Fruit fly (Drosophila melanogaster): ENCODE measurements around the gene brwl.

The brwl gene

DNA sequence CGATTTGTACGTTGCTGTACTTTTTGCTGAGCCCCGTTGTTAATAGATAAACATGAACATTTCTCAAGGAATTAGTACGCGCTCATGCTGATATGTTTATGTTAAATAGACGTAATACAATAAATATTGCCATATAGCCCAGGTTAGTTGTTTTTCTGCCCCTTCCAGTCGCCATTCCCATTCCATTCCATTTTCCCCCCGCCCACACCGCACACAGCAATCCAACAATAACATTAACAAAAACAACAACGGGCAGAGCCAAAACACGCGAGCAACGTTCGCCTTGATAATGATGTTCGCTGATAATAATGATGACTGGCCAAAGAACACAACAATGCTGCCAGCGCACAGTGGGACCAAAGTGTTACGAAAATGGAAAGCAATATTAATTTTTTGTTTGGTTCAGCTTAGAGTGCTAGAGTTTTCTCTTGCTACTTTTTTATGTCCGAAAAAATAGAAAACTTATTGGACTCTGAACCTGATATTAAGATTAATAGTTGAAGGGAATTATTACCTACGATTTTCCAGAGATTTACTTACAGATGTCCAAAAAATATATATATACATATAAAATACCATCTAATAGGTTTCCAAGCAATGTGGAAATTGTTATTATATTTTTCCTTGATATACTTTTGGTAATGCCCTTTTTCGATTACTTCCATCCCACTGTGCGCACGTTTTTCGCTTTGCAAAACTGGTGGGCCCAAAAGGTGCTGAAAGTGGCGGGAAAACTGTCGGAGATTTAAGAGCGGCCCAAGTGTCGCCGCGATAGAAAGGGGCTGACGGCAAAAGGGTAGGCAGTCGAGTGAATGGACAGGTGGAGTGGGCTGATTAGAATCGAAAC, 1.1 kb downstream of the brwl start (continued):
- TF ChIP-seq Hand (GFP tag; optimal IDR thresholded peaks at IDR 0.05), result peak; percentile 96
- no peak; the same call in 1 of the 2 replicates for TF ChIP-seq unc-4 (GFP tag; IDR thresholded peaks at IDR 0.05; ENCODE audit: partially characterized antibody)
- TF ChIP-seq dan (GFP tag; IDR thresholded peaks at IDR 0.05), result peak; percentile 16; the same call in 1 of the 2 replicates
- TF ChIP-seq CG33213 (GFP tag; optimal IDR thresholded peaks at IDR 0.05), result peak; percentile 70
- TF ChIP-seq Kr (GFP tag; optimal IDR thresholded peaks at IDR 0.05), result peak; percentile 85
- peak; percentile 93 to 97 for TF ChIP-seq bsh (GFP tag; optimal IDR thresholded peaks at IDR 0.05)
- peak; percentile 82 for TF ChIP-seq B-H1 (GFP tag; IDR thresholded peaks at IDR 0.05)
- TF ChIP-seq Meics (GFP tag; optimal IDR thresholded peaks at IDR 0.05), result peak; percentile 98
- TF ChIP-seq CG7357 (GFP tag; IDR thresholded peaks at IDR 0.05), result peak; percentile 83
- no peak for TF ChIP-seq Sin3A (optimal IDR thresholded peaks at IDR 0.05)
- TF ChIP-seq pnt (GFP tag; optimal IDR thresholded peaks at IDR 0.05), result peak; percentile 58
- TF ChIP-seq GATAe (GFP tag; conservative IDR thresholded peaks at IDR 0.05), result peak; percentile 48; the same call in 1 of the 2 replicates
- TF ChIP-seq sens (GFP tag), result peak; percentile 96
- peak; percentile 96 for TF ChIP-seq Sox102F (GFP tag; optimal IDR thresholded peaks at IDR 0.05)
- peak; percentile 42 for TF ChIP-seq kni (GFP tag; optimal IDR thresholded peaks at IDR 0.05)
- peak; percentile 68 for TF ChIP-seq CG14667 (GFP tag; IDR thresholded peaks at IDR 0.05)
- peak; percentile 91 for TF ChIP-seq HLH3B (GFP tag; IDR thresholded peaks at IDR 0.05)
- TF ChIP-seq CkIIα-i1 (GFP tag; IDR thresholded peaks at IDR 0.05), result peak; percentile 48; the same call in 1 of the 2 replicates
- TF ChIP-seq tgo (GFP tag; IDR thresholded peaks at IDR 0.05), result peak; percentile 92
- peak; percentile 99 for TF ChIP-seq CG9727 (GFP tag; optimal IDR thresholded peaks at IDR 0.05)
- peak; percentile 95 for TF ChIP-seq sqz (GFP tag; optimal IDR thresholded peaks at IDR 0.05)
- TF ChIP-seq cg (GFP tag; optimal IDR thresholded peaks at IDR 0.05), result no peak
- TF ChIP-seq CG12104 (GFP tag; optimal IDR thresholded peaks at IDR 0.05), result peak; percentile 97
- peak; percentile 67 for TF ChIP-seq MBD-R2 (GFP tag; IDR thresholded peaks at IDR 0.05)
- TF ChIP-seq psq (GFP tag; optimal IDR thresholded peaks at IDR 0.05), result peak; percentile 89
- TF ChIP-seq Pdp1 (GFP tag; optimal IDR thresholded peaks at IDR 0.05), result peak; percentile 77 to 87
- TF ChIP-seq D (optimal IDR thresholded peaks at IDR 0.05), result no peak
- TF ChIP-seq D (GFP tag; optimal IDR thresholded peaks at IDR 0.05), result peak; percentile 96
- peak; percentile 27 for TF ChIP-seq Dp (GFP tag; optimal IDR thresholded peaks at IDR 0.05)
- TF ChIP-seq crp (GFP tag; optimal IDR thresholded peaks at IDR 0.05), result peak; percentile 9 to 64
- peak; percentile 97 for TF ChIP-seq CG4424 (GFP tag; optimal IDR thresholded peaks at IDR 0.05)
- peak; percentile 93 for TF ChIP-seq CG7372 (GFP tag; IDR thresholded peaks at IDR 0.05)
- TF ChIP-seq br (optimal IDR thresholded peaks at IDR 0.05), result no peak
- TF ChIP-seq maf-S (GFP tag; optimal IDR thresholded peaks at IDR 0.05), result peak; percentile 58
- peak; percentile 81 for TF ChIP-seq CG10431 (GFP tag; optimal IDR thresholded peaks at IDR 0.05)
- TF ChIP-seq CG12155 (GFP tag; optimal IDR thresholded peaks at IDR 0.05), result peak; percentile 92
- TF ChIP-seq CoRest (tag; optimal IDR thresholded peaks at IDR 0.05), result peak; percentile 98
- TF ChIP-seq CG3281 (GFP tag; optimal IDR thresholded peaks at IDR 0.05), result peak; percentile 98
- TF ChIP-seq CG4360 (GFP tag; IDR thresholded peaks at IDR 0.05), result peak; percentile 10
- TF ChIP-seq CG30431 (GFP tag; optimal IDR thresholded peaks at IDR 0.05), result peak; percentile 91
- peak; percentile 89 for TF ChIP-seq CG8281 (tag; optimal IDR thresholded peaks at IDR 0.05)
- peak; percentile 86 for TF ChIP-seq ase (GFP tag; IDR thresholded peaks at IDR 0.05)
- TF ChIP-seq Eip74EF (GFP tag; optimal IDR thresholded peaks at IDR 0.05), result peak in 1 of 2 experiments; percentile 95
- no peak; the same call in none of the 2 replicates for TF ChIP-seq CG11696 (GFP tag; IDR thresholded peaks at IDR 0.05)
- peak; percentile 87 for TF ChIP-seq croc (GFP tag; conservative IDR thresholded peaks at IDR 0.05)
- TF ChIP-seq bowl (GFP tag; IDR thresholded peaks at IDR 0.05), result peak; percentile 56; the same call in 1 of the 2 replicates
- TF ChIP-seq pros (GFP tag; optimal IDR thresholded peaks at IDR 0.05), result peak; percentile 44
- TF ChIP-seq CG13894 (tag; optimal IDR thresholded peaks at IDR 0.05), result peak; percentile 94
- TF ChIP-seq HmgZ (tag; optimal IDR thresholded peaks at IDR 0.05), result peak; percentile 91
